Fruit fly (Drosophila melanogaster) whole organism, embryonic: Measurements from ENCODE around the gene CG6126.

Source experiments
- ATbp ChIP-seq: fragments of 200-800 bp; sonication (Bioruptor generic); optimal IDR thresholded peaks from 2 replicates; lab custom pipeline; 2017; ENCODE audit warnings: missing biosample characterization, mild to moderate bottlenecking, missing genetic modification characterization, missing genetic modification reagents
- CG10366 ChIP-seq: fragments of 200-800 bp; sonication (Bioruptor generic); IDR thresholded peaks from 2 replicates; pipeline ENCODE4 v1.3.6; 2022; ENCODE audit warnings: missing biosample characterization, missing genetic modification characterization
- CG11093 ChIP-seq: fragments of 200-800 bp; sonication (Bioruptor generic); IDR thresholded peaks from 3 replicates; pipeline ENCODE4 v1.3.6; 2022; ENCODE audit warnings: missing biosample characterization, missing genetic modification characterization
- CG11247 ChIP-seq: fragments of 200-800 bp; sonication (Bioruptor generic); IDR thresholded peaks from 2 replicates; pipeline ENCODE4 v1.3.6; 2022; ENCODE audit warnings: missing biosample characterization, missing genetic modification characterization
- CG12071 ChIP-seq: fragments of 200-800 bp; sonication (Bioruptor generic); optimal IDR thresholded peaks from 3 replicates; lab custom pipeline; 2018; ENCODE audit warnings: missing biosample characterization, mild to moderate bottlenecking, missing genetic modification characterization
- CG12744 ChIP-seq: fragments of 200-800 bp; sonication (Bioruptor generic); optimal IDR thresholded peaks from 2 replicates; lab custom pipeline; 2016; ENCODE audit warnings: missing biosample characterization, missing genetic modification characterization
- CG13123 ChIP-seq: fragments of 200-800 bp; sonication (Bioruptor generic); optimal IDR thresholded peaks from 2 replicates; lab custom pipeline; 2016; ENCODE audit warnings: missing biosample characterization, missing genetic modification characterization
- CG13624 ChIP-seq: fragments of 200-800 bp; sonication (Bioruptor generic); optimal IDR thresholded peaks from 2 replicates; lab custom pipeline; 2016; ENCODE audit warnings: missing biosample characterization, missing genetic modification characterization
- CG13894 ChIP-seq: fragments of 200-800 bp; sonication (Bioruptor generic); optimal IDR thresholded peaks from 3 replicates; lab custom pipeline; 2018; ENCODE audit warnings: missing biosample characterization, mild to moderate bottlenecking, missing genetic modification characterization, moderate library complexity
- CG14860 ChIP-seq: fragments of 200-800 bp; sonication (Bioruptor generic); IDR thresholded peaks from 3 replicates; pipeline ENCODE4 v1.3.6; 2022; ENCODE audit warnings: missing biosample characterization, missing genetic modification characterization; ENCODE audit not compliant: partially characterized antibody
- CG15073 ChIP-seq: fragments of 200-800 bp; sonication (Bioruptor generic); optimal IDR thresholded peaks from 2 replicates; lab custom pipeline; 2016; ENCODE audit warnings: missing biosample characterization, missing genetic modification characterization
- CG1529 ChIP-seq: fragments of 200-800 bp; sonication (Bioruptor generic); optimal IDR thresholded peaks from 3 replicates; lab custom pipeline; 2018; ENCODE audit warnings: missing biosample characterization, missing genetic modification characterization
- CG17186 ChIP-seq: fragments of 200-800 bp; sonication (Bioruptor generic); optimal IDR thresholded peaks from 3 replicates; lab custom pipeline; 2017; ENCODE audit warnings: missing biosample characterization, missing genetic modification reagents, missing genetic modification characterization
- CG1792 ChIP-seq: fragments of 200-800 bp; sonication (Bioruptor generic); optimal IDR thresholded peaks from 2 replicates; lab custom pipeline; 2016; ENCODE audit warnings: missing biosample characterization, missing genetic modification characterization
- CG2678 ChIP-seq: fragments of 200-800 bp; sonication (Bioruptor generic); optimal IDR thresholded peaks from 3 replicates; lab custom pipeline; 2019; ENCODE audit warnings: missing biosample characterization, mild to moderate bottlenecking, missing genetic modification characterization, moderate library complexity
- CG30431 ChIP-seq: fragments of 200-800 bp; sonication (Bioruptor generic); optimal IDR thresholded peaks from 2 replicates; lab custom pipeline; 2017; ENCODE audit warnings: missing biosample characterization, missing genetic modification characterization
- CG31388 ChIP-seq: fragments of 200-800 bp; sonication (Bioruptor generic); optimal IDR thresholded peaks from 2 replicates; lab custom pipeline; 2016; ENCODE audit warnings: missing biosample characterization, missing genetic modification characterization
- CG3726 ChIP-seq: fragments of 200-800 bp; sonication (Bioruptor generic); IDR thresholded peaks from 3 replicates; pipeline ENCODE4, ENCODE4 v1.3.6; 2022; ENCODE audit warnings: missing biosample characterization, missing genetic modification characterization
- CG4328 ChIP-seq: fragments of 200-800 bp; sonication (Bioruptor generic); optimal IDR thresholded peaks from 3 replicates; lab custom pipeline; 2017; ENCODE audit warnings: missing biosample characterization, missing genetic modification reagents, missing genetic modification characterization
- CG7745 ChIP-seq: fragments of 200-800 bp; sonication (Bioruptor generic); optimal IDR thresholded peaks from 2 replicates; lab custom pipeline; 2018; ENCODE audit warnings: missing biosample characterization, mild to moderate bottlenecking, missing genetic modification characterization, moderate library complexity
- CG7928 ChIP-seq: fragments of 200-800 bp; sonication (Bioruptor generic); optimal IDR thresholded peaks from 2 replicates; lab custom pipeline; 2017; ENCODE audit warnings: missing biosample characterization, mild to moderate bottlenecking, missing genetic modification characterization
- CG8924 ChIP-seq: fragments of 200-800 bp; optimal IDR thresholded peaks from 3 replicates; lab custom pipeline; 2019; ENCODE audit warnings: missing biosample characterization, mild to moderate bottlenecking, missing genetic modification characterization, moderate library complexity
- CG9215 ChIP-seq: fragments of 200-800 bp; sonication (Bioruptor generic); IDR thresholded peaks from 2 replicates; pipeline ENCODE4 v1.3.6; 2022; ENCODE audit warnings: missing biosample characterization, missing genetic modification characterization
- Chrac-16 ChIP-seq: fragments of 200-800 bp; sonication (Bioruptor generic); optimal IDR thresholded peaks from 3 replicates; lab custom pipeline; 2016; ENCODE audit warnings: missing biosample characterization, missing genetic modification characterization
- D19A ChIP-seq: fragments of 200-800 bp; optimal IDR thresholded peaks from 3 replicates; lab custom pipeline; 2019; ENCODE audit warnings: missing biosample characterization, mild to moderate bottlenecking, missing genetic modification characterization, moderate library complexity
- HmgZ ChIP-seq: fragments of 200-800 bp; sonication (Bioruptor generic); optimal IDR thresholded peaks from 2 replicates; lab custom pipeline; 2018; ENCODE audit warnings: missing biosample characterization, mild to moderate bottlenecking, missing genetic modification characterization
- Jarid2 ChIP-seq: fragments of 200-800 bp; sonication (Bioruptor generic); optimal IDR thresholded peaks from 3 replicates; lab custom pipeline; 2017; ENCODE audit warnings: mild to moderate bottlenecking, missing biosample characterization, missing genetic modification reagents, missing genetic modification characterization
- Mes4 ChIP-seq: fragments of 200-800 bp; sonication (Bioruptor generic); optimal IDR thresholded peaks from 2 replicates; lab custom pipeline; 2016; ENCODE audit warnings: missing biosample characterization, missing genetic modification characterization
- Myb ChIP-seq: fragments of 200-800 bp; sonication (Bioruptor generic); optimal IDR thresholded peaks from 2 replicates; lab custom pipeline; 2016; ENCODE audit warnings: missing biosample characterization, missing genetic modification characterization
- Opbp ChIP-seq: fragments of 200-800 bp; sonication (Bioruptor generic); IDR thresholded peaks from 3 replicates; pipeline ENCODE4 v1.3.6; 2022; ENCODE audit warnings: missing biosample characterization, missing genetic modification characterization; ENCODE audit not compliant: partially characterized antibody
- Rfx ChIP-seq: fragments of 200-800 bp; sonication (Bioruptor generic); IDR thresholded peaks from 2 replicates; pipeline ENCODE4 v1.3.6; 2022; ENCODE audit warnings: missing biosample characterization, missing genetic modification characterization
- Sox102F ChIP-seq: fragments of 200-800 bp; sonication (Bioruptor generic); optimal IDR thresholded peaks from 2 replicates; lab custom pipeline; 2018; ENCODE audit warnings: missing biosample characterization, mild to moderate bottlenecking, missing genetic modification characterization, moderate library complexity
- Sry-δ ChIP-seq: fragments of 200-800 bp; sonication (Bioruptor generic); optimal IDR thresholded peaks from 2 replicates; lab custom pipeline; 2016; ENCODE audit warnings: missing biosample characterization, missing genetic modification characterization
- cato ChIP-seq: fragments of 200-800 bp; sonication (Bioruptor generic); optimal IDR thresholded peaks from 2 replicates; lab custom pipeline; 2016; ENCODE audit warnings: missing biosample characterization, missing genetic modification characterization, borderline replicate concordance
- ci ChIP-seq: fragments of 200-800 bp; sonication (Bioruptor generic); IDR thresholded peaks from 3 replicates; pipeline ENCODE4 v1.3.6; 2022; ENCODE audit warnings: missing biosample characterization, missing genetic modification characterization
- dimm ChIP-seq: fragments of 200-800 bp; sonication (Bioruptor generic); IDR thresholded peaks from 2 replicates; pipeline ENCODE4 v1.3.6; 2022; ENCODE audit warnings: missing biosample characterization, missing genetic modification characterization
- dm ChIP-seq: fragments of 200-800 bp; sonication (Bioruptor generic); optimal IDR thresholded peaks from 3 replicates; lab custom pipeline; 2016; ENCODE audit warnings: missing biosample characterization, missing genetic modification characterization
- fru ChIP-seq: fragments of >200 bp; optimal IDR thresholded peaks from 2 replicates; lab custom pipeline; 2017
- ham ChIP-seq: fragments of 200-800 bp; sonication (Bioruptor generic); IDR thresholded peaks from 2 replicates; pipeline ENCODE4 v1.3.6; 2022; ENCODE audit warnings: missing biosample characterization, missing genetic modification characterization
- hkb ChIP-seq, 2 experiments: fragments of 200-800 bp in 1 of 2; fragments of >200 bp in 1 of 2; sonication (Bioruptor generic) in 1 of 2; IDR thresholded peaks in 1 of 2; optimal IDR thresholded peaks in 1 of 2; 2 replicates each; pipeline versions ENCODE4 v1.3.6 to Lab custom; 2017 to 2022; ENCODE audit warnings: missing biosample characterization in 1 of 2, missing genetic modification characterization in 1 of 2
- insv ChIP-seq, 2 experiments: fragments of 200-800 bp; sonication (Bioruptor generic); optimal IDR thresholded peaks; 3 replicates each; lab custom pipeline; 2016 to 2018; ENCODE audit warnings: missing biosample characterization in 2 of 2, missing genetic modification characterization in 2 of 2
- kah ChIP-seq: fragments of 200-800 bp; sonication (Bioruptor generic); optimal IDR thresholded peaks from 2 replicates; lab custom pipeline; 2018; ENCODE audit warnings: missing biosample characterization, mild to moderate bottlenecking, missing genetic modification characterization
- knrl ChIP-seq: fragments of 200-800 bp; sonication (Bioruptor generic); IDR thresholded peaks from 3 replicates; pipeline ENCODE4 v1.3.6; 2022; ENCODE audit warnings: missing biosample characterization, missing genetic modification characterization; ENCODE audit not compliant: partially characterized antibody
- nom ChIP-seq: fragments of 200-800 bp; sonication (Bioruptor generic); optimal IDR thresholded peaks from 2 replicates; lab custom pipeline; 2017; ENCODE audit warnings: missing biosample characterization, missing genetic modification characterization, mild to moderate bottlenecking, moderate library complexity, missing genetic modification reagents
- slp2 ChIP-seq: fragments of 200-800 bp; sonication (Bioruptor generic); optimal IDR thresholded peaks from 2 replicates; lab custom pipeline; 2016; ENCODE audit warnings: missing biosample characterization, missing genetic modification characterization
- ssp ChIP-seq: fragments of 200-800 bp; sonication (Bioruptor generic); IDR thresholded peaks from 2 replicates; pipeline ENCODE4 v1.3.6; 2022; ENCODE audit warnings: missing biosample characterization, missing genetic modification characterization
- stc ChIP-seq: fragments of 200-800 bp; sonication (Bioruptor generic); IDR thresholded peaks from 2 replicates; pipeline ENCODE4 v1.3.6; 2022; ENCODE audit warnings: missing biosample characterization, missing genetic modification characterization
- zf30C ChIP-seq: fragments of 200-800 bp; sonication (Bioruptor generic); optimal IDR thresholded peaks from 3 replicates; lab custom pipeline; 2018; ENCODE audit warnings: missing biosample characterization, mild to moderate bottlenecking, missing genetic modification characterization
- zfh2 ChIP-seq: fragments of 200-800 bp; sonication (Bioruptor generic); optimal IDR thresholded peaks from 2 replicates; lab custom pipeline; 2016; ENCODE audit warnings: missing biosample characterization, missing genetic modification characterization

The CG6126 gene

dm6 chr3R:16249829-16250814, 47.2 kb upstream of the CG6126 start (continued):
- TF ChIP-seq Mes4 (peak; percentile 28), CG13123 (GFP tag; lab: Kevin White, UChicago) (no peak), CG8924 (tag; lab: Kevin White, UChicago) (peak; percentile 65), dimm (no peak), zfh2 (GFP tag; lab: Kevin White, UChicago) (peak; percentile 33), slp2 (GFP tag; lab: Kevin White, UChicago) (peak; percentile 38), CG1529 (GFP tag; lab: Kevin White, UChicago) (no peak), cato (GFP tag; lab: Kevin White, UChicago) (no peak), ham (GFP tag; lab: Robert Waterston, UW) (no peak), Sry-δ (peak; percentile 79), CG12744 (peak; percentile 56), D19A (peak; percentile 60), hkb (optimal IDR thresholded peaks at IDR 0.05; lab: Kevin White, UChicago) (no peak), hkb (GFP tag; IDR thresholded peaks at IDR 0.05; lab: Robert Waterston, UW) (no peak), CG10366 (GFP tag; lab: Robert Waterston, UW) (no peak), insv (GFP tag; optimal IDR thresholded peaks at IDR 0.05; lab: Kevin White, UChicago) (peak in 1 of 2 experiments; percentile 32), CG14860 (GFP tag; lab: Robert Waterston, UW) (no peak), ci (GFP tag; lab: Robert Waterston, UW) (no peak), CG9215 (no peak), Opbp (GFP tag; lab: Robert Waterston, UW) (no peak), dm (GFP tag; lab: Kevin White, UChicago) (peak; percentile 48), CG11093 (no peak), CG30431 (GFP tag; lab: Kevin White, UChicago) (no peak), fru (lab: Kevin White, UChicago) (no peak), CG4328 (peak; percentile 49), CG2678 (tag; lab: Kevin White, UChicago) (peak; percentile 57), CG31388 (GFP tag; lab: Kevin White, UChicago) (no peak), knrl (GFP tag; lab: Robert Waterston, UW) (no peak), CG1792 (no peak), CG3726 (GFP tag; lab: Robert Waterston, UW) (no peak), CG15073 (GFP tag; lab: Kevin White, UChicago) (no peak), Jarid2 (GFP tag; lab: Kevin White, UChicago) (peak; percentile 22), zf30C (peak; percentile 99), Chrac-16 (GFP tag; lab: Kevin White, UChicago) (peak; percentile 10), CG13894 (peak; percentile 87), Sox102F (GFP tag; lab: Kevin White, UChicago) (no peak), ATbp (GFP tag; lab: Kevin White, UChicago) (peak; percentile 34), stc (GFP tag; lab: Robert Waterston, UW) (no peak), CG12071 (GFP tag; lab: Kevin White, UChicago) (peak; percentile 41), CG17186 (no peak), nom (GFP tag; lab: Kevin White, UChicago) (peak; percentile 81), HmgZ (tag; lab: Kevin White, UChicago) (peak; percentile 74), Myb (GFP tag; lab: Kevin White, UChicago) (peak; percentile 32), CG7745 (tag; lab: Kevin White, UChicago) (no peak), ssp (no peak), CG7928 (peak; percentile 92), kah (GFP tag; lab: Kevin White, UChicago) (no peak), CG11247 (GFP tag; lab: Robert Waterston, UW) (no peak), Rfx (GFP tag; lab: Robert Waterston, UW) (no peak), CG13624 (peak; percentile 74)
